Worm (Caenorhabditis elegans) whole organism, early embryonic: Measurements from ENCODE around the gene sor-3.
A peak's percentile ranks its signal among the peaks of the same experiment; 100 is the strongest.

ENCODE experiments used
- F13C5.2 ChIP-seq: sonication (generic microtip); optimal IDR thresholded peaks from 2 replicates; lab custom pipeline; 2017; ENCODE audit warnings: mild to moderate bottlenecking, missing genetic modification characterization, inconsistent platforms, missing compliant biosample characterization
- aly-1 ChIP-seq: sonication (generic microtip); optimal IDR thresholded peaks from 2 replicates; lab custom pipeline; 2016; ENCODE audit warnings: missing genetic modification characterization, missing compliant biosample characterization
- ama-1 ChIP-seq: fragments of 150-350 bp; optimal IDR thresholded peaks from 2 replicates; lab custom pipeline; 2014
- ceh-13 ChIP-seq: fragments of 200-800 bp; sonication (Bioruptor generic); optimal IDR thresholded peaks from 2 replicates; lab custom pipeline; 2018; ENCODE audit warnings: mild to moderate bottlenecking, missing genetic modification characterization, missing compliant biosample characterization
- ceh-36 ChIP-seq: sonication (generic microtip); optimal IDR thresholded peaks from 2 replicates; lab custom pipeline; 2016; ENCODE audit warnings: missing genetic modification characterization, inconsistent platforms, missing compliant biosample characterization
- flt-1 ChIP-seq: fragments of 200-800 bp; sonication (Bioruptor generic); IDR thresholded peaks from 2 replicates; pipeline ENCODE4 v1.3.6; 2022; ENCODE audit warnings: missing genetic modification characterization, missing compliant biosample characterization
- hmbx-1 ChIP-seq: sonication (generic microtip); optimal IDR thresholded peaks from 2 replicates; lab custom pipeline; 2016; ENCODE audit warnings: mild to moderate bottlenecking, missing genetic modification characterization, missing compliant biosample characterization
- pes-1 ChIP-seq: fragments of 200-800 bp; sonication (Bioruptor generic); IDR thresholded peaks from 2 replicates; pipeline ENCODE4 v1.3.6; 2022; ENCODE audit warnings: missing genetic modification reagents, missing genetic modification characterization, missing compliant biosample characterization
- scrt-1 ChIP-seq: fragments of 200-800 bp; sonication (Bioruptor generic); IDR thresholded peaks from 2 replicates; pipeline ENCODE4 v1.3.6; 2022; ENCODE audit warnings: missing genetic modification characterization, missing compliant biosample characterization
- sea-1 ChIP-seq: fragments of 200-800 bp; sonication (Bioruptor generic); conservative IDR thresholded peaks from 2 replicates; pipeline ENCODE4 v1.3.6; 2022; ENCODE audit warnings: missing genetic modification characterization, missing compliant biosample characterization
- tbx-11 ChIP-seq: fragments of 200-800 bp; sonication (Bioruptor generic); IDR thresholded peaks from 2 replicates; pipeline ENCODE4 v1.3.6; 2022; ENCODE audit warnings: missing genetic modification characterization, missing compliant biosample characterization
- tra-4 ChIP-seq: sonication (generic microtip); optimal IDR thresholded peaks from 2 replicates; lab custom pipeline; 2017; ENCODE audit warnings: missing genetic modification characterization, missing compliant biosample characterization

DNA sequence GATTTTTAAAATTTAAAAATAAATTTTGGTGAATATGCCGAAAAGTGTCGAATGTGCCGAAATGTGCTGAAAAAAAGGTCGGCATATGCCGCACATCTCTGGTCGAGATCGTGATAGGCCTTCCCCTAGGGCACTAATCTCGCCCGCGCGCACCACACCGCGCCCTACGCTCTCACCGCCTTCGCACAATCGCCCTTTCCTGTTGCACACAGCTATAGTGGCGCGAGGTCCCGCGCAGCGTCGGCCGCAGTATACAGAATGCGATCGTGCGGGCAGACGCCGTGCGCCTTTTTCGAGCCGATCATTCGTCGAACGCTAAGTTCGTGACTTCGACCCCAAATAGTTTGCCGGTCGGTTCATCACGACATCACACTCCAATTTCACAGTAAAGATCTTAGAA is 46.1 kb downstream of the sor-3 start:
- no peak for TF ChIP-seq tra-4 (tag; lab: Kevin White, UChicago)
- no peak for TF ChIP-seq tbx-11 (GFP tag; lab: Robert Waterston, UW)
- TF ChIP-seq pes-1 (GFP tag; lab: Robert Waterston, UW), result no peak
- no peak for TF ChIP-seq ceh-13 (GFP tag; lab: Kevin White, UChicago)
- no peak for TF ChIP-seq scrt-1 (GFP tag; lab: Robert Waterston, UW)
- no peak for TF ChIP-seq hmbx-1 (tag; lab: Kevin White, UChicago)
- peak; percentile 50; the same call in 1 of the 2 replicates for TF ChIP-seq sea-1
- no peak for TF ChIP-seq aly-1
- TF ChIP-seq ceh-36 (tag; lab: Kevin White, UChicago), result no peak
- TF ChIP-seq ama-1 (lab: Kevin White, UChicago), result no peak
- TF ChIP-seq flt-1 (GFP tag; lab: Robert Waterston, UW), result no peak
- TF ChIP-seq F13C5.2 (tag; lab: Kevin White, UChicago), result no peak
